Worm (Caenorhabditis elegans) whole organism, mixed stage, embryonic: ENCODE measurements around the gene sknr-1.

Source experiments
- M03D4.4 ChIP-seq: sonication (generic microtip); optimal IDR thresholded peaks from 2 replicates; lab custom pipeline; 2017; ENCODE audit warnings: mild to moderate bottlenecking, missing genetic modification characterization, missing compliant biosample characterization
- bed-3 ChIP-seq: fragments of 200-800 bp; sonication (Bioruptor generic); optimal IDR thresholded peaks from 3 replicates; lab custom pipeline; 2018; ENCODE audit warnings: mild to moderate bottlenecking, missing genetic modification characterization, moderate library complexity, missing compliant biosample characterization
- blmp-1 ChIP-seq: fragments of 150-350 bp; optimal IDR thresholded peaks from 2 replicates; lab custom pipeline; 2014; ENCODE audit warnings: missing biosample characterization, missing genetic modification characterization
- ceh-39 ChIP-seq: fragments of 150-350 bp; optimal IDR thresholded peaks from 2 replicates; lab custom pipeline; 2014; ENCODE audit warnings: missing biosample characterization, missing genetic modification characterization
- ceh-43 ChIP-seq: fragments of 200-800 bp; sonication (Bioruptor generic); optimal IDR thresholded peaks from 2 replicates; lab custom pipeline; 2018; ENCODE audit warnings: mild to moderate bottlenecking, missing genetic modification characterization, moderate library complexity, missing compliant biosample characterization
- ceh-83 ChIP-seq: fragments of 200-800 bp; sonication (Bioruptor generic); optimal IDR thresholded peaks from 2 replicates; lab custom pipeline; 2018; ENCODE audit warnings: mild to moderate bottlenecking, missing genetic modification characterization, missing compliant biosample characterization
- ces-1 ChIP-seq: fragments of 150-350 bp; optimal IDR thresholded peaks from 2 replicates; lab custom pipeline; 2014; ENCODE audit warnings: missing biosample characterization, missing genetic modification reagents, missing genetic modification characterization
- cnd-1 ChIP-seq: fragments of 200-800 bp; sonication (Bioruptor generic); optimal IDR thresholded peaks from 2 replicates; lab custom pipeline; 2018; ENCODE audit warnings: mild to moderate bottlenecking, missing genetic modification characterization, missing compliant biosample characterization
- drap-1 ChIP-seq: fragments of 200-800 bp; sonication (Bioruptor generic); optimal IDR thresholded peaks from 3 replicates; lab custom pipeline; 2018; ENCODE audit warnings: mild to moderate bottlenecking, missing genetic modification characterization, missing compliant biosample characterization
- elt-1 ChIP-seq: sonication (generic microtip); optimal IDR thresholded peaks from 2 replicates; lab custom pipeline; 2017; ENCODE audit warnings: missing genetic modification characterization, mild to moderate bottlenecking, missing compliant biosample characterization, antibody characterized with exemption, moderate library complexity, borderline replicate concordance; ENCODE audit not compliant: insufficient read depth
- elt-3 ChIP-seq: fragments of 150-350 bp; optimal IDR thresholded peaks from 2 replicates; lab custom pipeline; 2014; ENCODE audit warnings: missing biosample characterization, missing genetic modification characterization
- flh-1 ChIP-seq: fragments of 200-800 bp; sonication (Bioruptor generic); optimal IDR thresholded peaks from 2 replicates; lab custom pipeline; 2018; ENCODE audit warnings: mild to moderate bottlenecking, missing genetic modification characterization, moderate library complexity, missing compliant biosample characterization
- ham-2 ChIP-seq: fragments of 200-800 bp; sonication (Bioruptor generic); optimal IDR thresholded peaks from 2 replicates; lab custom pipeline; 2018; ENCODE audit warnings: mild to moderate bottlenecking, missing genetic modification characterization, missing compliant biosample characterization
- lin-13 ChIP-seq: fragments of 150-350 bp; optimal IDR thresholded peaks from 2 replicates; lab custom pipeline; 2014; ENCODE audit warnings: missing biosample characterization, missing genetic modification characterization
- lin-32 ChIP-seq: fragments of 200-800 bp; sonication (Bioruptor generic); optimal IDR thresholded peaks from 2 replicates; lab custom pipeline; 2018; ENCODE audit warnings: mild to moderate bottlenecking, missing genetic modification characterization, missing compliant biosample characterization
- lsy-2 ChIP-seq: fragments of 150-350 bp; optimal IDR thresholded peaks from 2 replicates; lab custom pipeline; 2014; ENCODE audit warnings: missing biosample characterization, missing genetic modification characterization
- mab-5 ChIP-seq: fragments of 150-350 bp; optimal IDR thresholded peaks from 2 replicates; lab custom pipeline; 2014; ENCODE audit warnings: missing biosample characterization, missing genetic modification characterization
- mep-1 ChIP-seq: fragments of 150-350 bp; optimal IDR thresholded peaks from 2 replicates; lab custom pipeline; 2017; ENCODE audit warnings: missing biosample characterization, missing genetic modification reagents, missing genetic modification characterization, inconsistent platforms
- mls-2 ChIP-seq: sonication (generic microtip); optimal IDR thresholded peaks from 2 replicates; lab custom pipeline; 2016; ENCODE audit warnings: mild to moderate bottlenecking, missing genetic modification characterization, moderate library complexity, missing compliant biosample characterization
- nhr-12 ChIP-seq: fragments of 150-350 bp; optimal IDR thresholded peaks from 2 replicates; lab custom pipeline; 2014; ENCODE audit warnings: missing biosample characterization, missing genetic modification characterization
- nhr-2 ChIP-seq: fragments of 150-350 bp; optimal IDR thresholded peaks from 2 replicates; lab custom pipeline; 2014; ENCODE audit warnings: missing biosample characterization, missing genetic modification characterization
- nhr-237 ChIP-seq: fragments of 150-350 bp; optimal IDR thresholded peaks from 2 replicates; lab custom pipeline; 2014; ENCODE audit warnings: missing biosample characterization, missing genetic modification characterization
- nhr-28 ChIP-seq: fragments of 150-350 bp; optimal IDR thresholded peaks from 2 replicates; lab custom pipeline; 2014; ENCODE audit warnings: missing biosample characterization, missing genetic modification characterization
- nhr-76 ChIP-seq: sonication (generic microtip); optimal IDR thresholded peaks from 2 replicates; lab custom pipeline; 2017; ENCODE audit warnings: missing biosample characterization, missing genetic modification characterization
- pha-4 ChIP-seq: fragments of 150-350 bp; optimal IDR thresholded peaks from 2 replicates; lab custom pipeline; 2018; ENCODE audit warnings: missing biosample characterization, missing genetic modification reagents, missing genetic modification characterization
- sem-2 ChIP-seq: fragments of 200-800 bp; sonication (Bioruptor generic); optimal IDR thresholded peaks from 2 replicates; lab custom pipeline; 2018; ENCODE audit warnings: mild to moderate bottlenecking, missing genetic modification characterization, missing compliant biosample characterization
- snpc-4 ChIP-seq: fragments of 150-350 bp; optimal IDR thresholded peaks from 2 replicates; lab custom pipeline; 2014; ENCODE audit warnings: missing biosample characterization, missing genetic modification characterization
- sptf-1 ChIP-seq: sonication (generic microtip); optimal IDR thresholded peaks from 2 replicates; lab custom pipeline; 2017; ENCODE audit warnings: mild to moderate bottlenecking, missing genetic modification characterization, moderate library complexity, missing compliant biosample characterization
- unc-120 ChIP-seq: sonication (generic microtip); optimal IDR thresholded peaks from 2 replicates; lab custom pipeline; 2017; ENCODE audit warnings: missing genetic modification characterization, missing compliant biosample characterization; ENCODE audit not compliant: poor library complexity, severe bottlenecking
- unc-39 ChIP-seq: fragments of 150-350 bp; optimal IDR thresholded peaks from 2 replicates; lab custom pipeline; 2014; ENCODE audit warnings: missing biosample characterization, missing genetic modification characterization
- zip-8 ChIP-seq: fragments of 150-350 bp; optimal IDR thresholded peaks from 2 replicates; lab custom pipeline; 2014; ENCODE audit warnings: missing biosample characterization, missing genetic modification characterization
- ztf-11 ChIP-seq: fragments of 150-350 bp; optimal IDR thresholded peaks from 2 replicates; lab custom pipeline; 2014; ENCODE audit warnings: missing biosample characterization, missing genetic modification characterization

sknr-1 gene

ce11 chrV:2656159-2656558 is 30.9 kb upstream of the sknr-1 start:
- TF ChIP-seq nhr-2 (tag; lab: Kevin White, UChicago): no peak
- TF ChIP-seq elt-1 (tag; lab: Kevin White, UChicago): no peak
- TF ChIP-seq mab-5 (tag; lab: Kevin White, UChicago): no peak
- TF ChIP-seq sem-2 (GFP tag; lab: Kevin White, UChicago): no peak
- TF ChIP-seq lsy-2: no peak
- TF ChIP-seq mep-1 (tag; lab: Kevin White, UChicago): no peak
- TF ChIP-seq mls-2 (tag; lab: Kevin White, UChicago): no peak
- no peak for TF ChIP-seq nhr-28 (tag; lab: Kevin White, UChicago)
- TF ChIP-seq ham-2 (GFP tag; lab: Kevin White, UChicago): no peak
- TF ChIP-seq bed-3 (GFP tag; lab: Kevin White, UChicago): no peak
- no peak for TF ChIP-seq unc-120 (tag; lab: Kevin White, UChicago)
- no peak for TF ChIP-seq ces-1 (GFP tag; lab: Kevin White, UChicago)
- TF ChIP-seq ceh-83 (GFP tag; lab: Kevin White, UChicago): no peak
- no peak for TF ChIP-seq ceh-39 (tag; lab: Kevin White, UChicago)
- TF ChIP-seq, all 35 proteins: peak for 0

ce11 chrV:2652557-2653133 is 27.4 kb upstream of the sknr-1 start, which contains the start of the genes W02H5.8 and angl-1:
TSS of gene W02H5.8 (minus strand) at chrV:2652657.
TSS of gene angl-1 (plus strand) at chrV:2653083.
- TF ChIP-seq drap-1 (no peak), nhr-12 (tag; lab: Kevin White, UChicago) (no peak), mab-5 (tag; lab: Kevin White, UChicago) (no peak), elt-3 (tag; lab: Kevin White, UChicago) (no peak), nhr-2 (tag; lab: Kevin White, UChicago) (no peak), unc-39 (tag; lab: Kevin White, UChicago) (no peak), lin-13 (tag; lab: Kevin White, UChicago) (no peak), nhr-237 (no peak), ztf-11 (no peak), cnd-1 (tag; lab: Kevin White, UChicago) (no peak), bed-3 (GFP tag; lab: Kevin White, UChicago) (no peak), pha-4 (tag; lab: Kevin White, UChicago) (no peak), M03D4.4 (no peak), sptf-1 (tag; lab: Kevin White, UChicago) (no peak), lin-32 (GFP tag; lab: Kevin White, UChicago) (no peak), snpc-4 (tag; lab: Kevin White, UChicago) (no peak)

ce11 chrV:2650980-2651379 is 25.7 kb upstream of the sknr-1 start:
- TF ChIP-seq sem-2 (GFP tag; lab: Kevin White, UChicago): no peak
- TF ChIP-seq zip-8 (tag; lab: Kevin White, UChicago): peak; percentile 17
- TF ChIP-seq cnd-1 (tag; lab: Kevin White, UChicago): no peak
- TF ChIP-seq unc-120 (tag; lab: Kevin White, UChicago): no peak
- no peak for TF ChIP-seq sptf-1 (tag; lab: Kevin White, UChicago)
- no peak for TF ChIP-seq ceh-83 (GFP tag; lab: Kevin White, UChicago)
- no peak for TF ChIP-seq nhr-76 (tag; lab: Kevin White, UChicago)
- TF ChIP-seq elt-1 (tag; lab: Kevin White, UChicago): no peak

- no peak for TF ChIP-seq ceh-43 (GFP tag; lab: Kevin White, UChicago)
- TF ChIP-seq nhr-12 (tag; lab: Kevin White, UChicago): no peak
- TF ChIP-seq ceh-39 (tag; lab: Kevin White, UChicago): no peak
- TF ChIP-seq ham-2 (GFP tag; lab: Kevin White, UChicago): no peak
- TF ChIP-seq mls-2 (tag; lab: Kevin White, UChicago): no peak
- TF ChIP-seq sptf-1 (tag; lab: Kevin White, UChicago): no peak
Measured at ce11 chrV:2647222-2647796, 22.0 kb upstream of the sknr-1 start.

- no peak for TF ChIP-seq lin-32 (GFP tag; lab: Kevin White, UChicago)
- no peak for TF ChIP-seq flh-1 (GFP tag; lab: Kevin White, UChicago)
- TF ChIP-seq sem-2 (GFP tag; lab: Kevin White, UChicago): no peak
- no peak for TF ChIP-seq nhr-76 (tag; lab: Kevin White, UChicago)
- TF ChIP-seq blmp-1 (tag; lab: Kevin White, UChicago): no peak
- no peak for TF ChIP-seq pha-4 (tag; lab: Kevin White, UChicago)
- no peak for TF ChIP-seq ceh-39 (tag; lab: Kevin White, UChicago)
- TF ChIP-seq, all 35 proteins: peak for 0
Measured at ce11 chrV:2646067-2646466, 20.8 kb upstream of the sknr-1 start.
